Worm (Caenorhabditis elegans) whole organism, L1 larva: ENCODE measurements around the gene C14C6.3.

Experiments
- C04F5.9 ChIP-seq: sonication (generic microtip); optimal IDR thresholded peaks from 2 replicates; lab custom pipeline; 2016; ENCODE audit warnings: missing genetic modification characterization, missing compliant biosample characterization
- C16A3.4 ChIP-seq: fragments of 150-350 bp; optimal IDR thresholded peaks from 2 replicates; lab custom pipeline; 2014; ENCODE audit warnings: missing biosample characterization, missing genetic modification characterization
- aha-1 ChIP-seq: fragments of 150-350 bp; optimal IDR thresholded peaks from 2 replicates; lab custom pipeline; 2014; ENCODE audit warnings: missing biosample characterization, missing genetic modification characterization
- blmp-1 ChIP-seq: fragments of 150-350 bp; optimal IDR thresholded peaks from 2 replicates; lab custom pipeline; 2014; ENCODE audit warnings: missing biosample characterization, missing genetic modification characterization
- ceh-8 ChIP-seq: fragments of 200-800 bp; sonication (Bioruptor generic); optimal IDR thresholded peaks from 2 replicates; lab custom pipeline; 2018; ENCODE audit warnings: mild to moderate bottlenecking, missing genetic modification characterization, moderate library complexity, missing compliant biosample characterization
- ceh-90 ChIP-seq: sonication (generic microtip); optimal IDR thresholded peaks from 2 replicates; lab custom pipeline; 2016; ENCODE audit warnings: missing genetic modification characterization, missing compliant biosample characterization
- efl-1 ChIP-seq, 4 experiments: fragments of 150-350 bp; optimal IDR thresholded peaks in 3 of 4; peaks in 1 of 4; 1 replicate in 1 of 4; 2 replicates in 3 of 4; lab custom pipeline; 2014; ENCODE audit warnings: missing biosample characterization in 2 of 4, missing genetic modification characterization in 2 of 4, missing genetic modification reagents in 2 of 4
- egl-27 ChIP-seq, 2 experiments: fragments of 150-350 bp in 1 of 2; sonication (generic microtip); optimal IDR thresholded peaks; 3 replicates each; lab custom pipeline; 2017 to 2018; ENCODE audit warnings: missing biosample characterization in 2 of 2, missing genetic modification characterization in 2 of 2, missing genetic modification reagents in 2 of 2
- fkh-10 ChIP-seq: sonication (generic microtip); optimal IDR thresholded peaks from 2 replicates; lab custom pipeline; 2017; ENCODE audit warnings: missing biosample characterization, missing genetic modification reagents, missing genetic modification characterization
- fkh-4 ChIP-seq: sonication (generic microtip); optimal IDR thresholded peaks from 2 replicates; lab custom pipeline; 2016; ENCODE audit warnings: missing compliant biosample characterization, missing genetic modification characterization, borderline replicate concordance
- fkh-8 ChIP-seq: sonication (generic microtip); optimal IDR thresholded peaks from 2 replicates; lab custom pipeline; 2016; ENCODE audit warnings: mild to moderate bottlenecking, missing genetic modification characterization, missing compliant biosample characterization
- hlh-17 ChIP-seq: fragments of 200-800 bp; sonication (Bioruptor generic); optimal IDR thresholded peaks from 2 replicates; lab custom pipeline; 2018; ENCODE audit warnings: missing genetic modification characterization, mild to moderate bottlenecking, missing compliant biosample characterization, moderate library complexity, borderline replicate concordance
- irx-1 ChIP-seq: sonication (generic microtip); optimal IDR thresholded peaks from 2 replicates; lab custom pipeline; 2016; ENCODE audit warnings: missing genetic modification characterization, missing compliant biosample characterization
- jun-1 ChIP-seq: fragments of 150-350 bp; optimal IDR thresholded peaks from 2 replicates; lab custom pipeline; 2014; ENCODE audit warnings: missing biosample characterization, missing genetic modification reagents, missing genetic modification characterization
- lin-13 ChIP-seq: fragments of 150-350 bp; optimal IDR thresholded peaks from 2 replicates; lab custom pipeline; 2014; ENCODE audit warnings: missing biosample characterization, missing genetic modification reagents, missing genetic modification characterization
- lin-15B ChIP-seq: fragments of 150-350 bp; sonication (generic microtip); optimal IDR thresholded peaks from 3 replicates; lab custom pipeline; 2014; ENCODE audit warnings: missing biosample characterization, missing genetic modification characterization
- lin-39 ChIP-seq: fragments of 150-350 bp; optimal IDR thresholded peaks from 2 replicates; lab custom pipeline; 2014; ENCODE audit warnings: missing biosample characterization, missing genetic modification reagents, missing genetic modification characterization
- mef-2 ChIP-seq: fragments of 150-350 bp; optimal IDR thresholded peaks from 2 replicates; lab custom pipeline; 2014; ENCODE audit warnings: missing biosample characterization, missing genetic modification characterization
- nhr-11 ChIP-seq: fragments of 150-350 bp; optimal IDR thresholded peaks from 2 replicates; lab custom pipeline; 2014; ENCODE audit warnings: missing biosample characterization, missing genetic modification characterization
- nhr-19 ChIP-seq: fragments of 200-800 bp; sonication (Bioruptor generic); conservative IDR thresholded peaks from 2 replicates; pipeline ENCODE4 v1.3.6; 2022; ENCODE audit warnings: missing genetic modification characterization, missing compliant biosample characterization
- nhr-47 ChIP-seq: sonication (generic microtip); optimal IDR thresholded peaks from 2 replicates; lab custom pipeline; 2016; ENCODE audit warnings: mild to moderate bottlenecking, missing genetic modification characterization, moderate library complexity, missing compliant biosample characterization
- nhr-84 ChIP-seq: sonication (generic microtip); optimal IDR thresholded peaks from 2 replicates; lab custom pipeline; 2017; ENCODE audit warnings: missing biosample characterization, missing genetic modification characterization
- nhr-85 ChIP-seq: sonication (generic microtip); peaks from one replicate; lab custom pipeline; 2016; ENCODE audit warnings: missing genetic modification characterization, inconsistent platforms, missing compliant biosample characterization
- pag-3 ChIP-seq: sonication (generic microtip); optimal IDR thresholded peaks from 2 replicates; lab custom pipeline; 2017; ENCODE audit warnings: missing genetic modification characterization, mild to moderate bottlenecking, missing compliant biosample characterization, antibody characterized with exemption, borderline replicate concordance; ENCODE audit not compliant: insufficient read depth
- pax-3 ChIP-seq: fragments of 200-800 bp; sonication (Bioruptor generic); optimal IDR thresholded peaks from 2 replicates; lab custom pipeline; 2018; ENCODE audit warnings: mild to moderate bottlenecking, missing genetic modification characterization, moderate library complexity, missing compliant biosample characterization
- rnt-1 ChIP-seq: sonication (generic microtip); optimal IDR thresholded peaks from 2 replicates; lab custom pipeline; 2016; ENCODE audit warnings: mild to moderate bottlenecking, missing genetic modification characterization, moderate library complexity, missing compliant biosample characterization
- sptf-1 ChIP-seq: fragments of 150-350 bp; optimal IDR thresholded peaks from 2 replicates; lab custom pipeline; 2014; ENCODE audit warnings: missing biosample characterization, missing genetic modification characterization
- sup-37 ChIP-seq: fragments of 200-800 bp; sonication (Bioruptor generic); optimal IDR thresholded peaks from 2 replicates; lab custom pipeline; 2018; ENCODE audit warnings: mild to moderate bottlenecking, missing genetic modification characterization, missing compliant biosample characterization
- swsn-7 ChIP-seq: sonication (generic microtip); optimal IDR thresholded peaks from 2 replicates; lab custom pipeline; 2016; ENCODE audit warnings: missing genetic modification characterization, missing compliant biosample characterization
- tbx-2 ChIP-seq: sonication (generic microtip); optimal IDR thresholded peaks from 2 replicates; lab custom pipeline; 2016; ENCODE audit warnings: missing genetic modification characterization, missing compliant biosample characterization
- unc-62 ChIP-seq: fragments of 150-350 bp; optimal IDR thresholded peaks from 2 replicates; lab custom pipeline; 2014; ENCODE audit warnings: missing biosample characterization, missing genetic modification reagents, missing genetic modification characterization
- unc-86 ChIP-seq: sonication (generic microtip); optimal IDR thresholded peaks from 2 replicates; lab custom pipeline; 2016; ENCODE audit warnings: missing genetic modification characterization, missing compliant biosample characterization
- vab-15 ChIP-seq: sonication (generic microtip); optimal IDR thresholded peaks from 2 replicates; lab custom pipeline; 2017; ENCODE audit warnings: missing genotype, mild to moderate bottlenecking, missing genetic modification characterization, missing compliant biosample characterization
- zip-4 ChIP-seq: fragments of 200-800 bp; sonication (Bioruptor generic); optimal IDR thresholded peaks from 2 replicates; lab custom pipeline; 2018; ENCODE audit warnings: mild to moderate bottlenecking, missing genetic modification characterization, moderate library complexity, missing compliant biosample characterization
- ztf-11 ChIP-seq, 2 experiments: sonication (generic microtip); optimal IDR thresholded peaks; 2 replicates each; lab custom pipeline; 2016 to 2017; ENCODE audit warnings: missing genetic modification characterization in 2 of 2, missing biosample characterization in 1 of 2, missing compliant biosample characterization in 1 of 2

C14C6.3 gene

ce11 chrV:576070-576469, 32.8 kb downstream of the C14C6.3 start, which contains the start of gene K06H6.5:
Gene K06H6.5, plus strand, starts transcription at chrV:576370.
- TF ChIP-seq mef-2 (tag; lab: Kevin White, UChicago) = no peak
- TF ChIP-seq jun-1 (tag; lab: Kevin White, UChicago) = no peak

- no peak for TF ChIP-seq nhr-85 (tag; lab: Kevin White, UChicago)
- TF ChIP-seq nhr-19 = no peak
- no peak for TF ChIP-seq sup-37 (GFP tag; lab: Kevin White, UChicago)
- no peak for TF ChIP-seq nhr-47 (tag; lab: Kevin White, UChicago)
- no peak for TF ChIP-seq nhr-84 (tag; lab: Kevin White, UChicago)
- TF ChIP-seq fkh-8 (tag; lab: Kevin White, UChicago) = no peak
- no peak for TF ChIP-seq nhr-11 (tag; lab: Kevin White, UChicago)
- TF ChIP-seq efl-1 (optimal IDR thresholded peaks at IDR 0.05; lab: Kevin White, UChicago) = no peak
- no peak for TF ChIP-seq efl-1 (GFP tag; optimal IDR thresholded peaks at IDR 0.05 in 1 of 2; lab: Kevin White, UChicago)
- TF ChIP-seq unc-86 (tag; lab: Kevin White, UChicago) = no peak
- no peak for TF ChIP-seq lin-15B (tag; lab: Kevin White, UChicago)
- no peak for TF ChIP-seq hlh-17 (GFP tag; lab: Kevin White, UChicago)
- no peak for TF ChIP-seq swsn-7
- TF ChIP-seq vab-15 = no peak
- no peak for TF ChIP-seq sptf-1 (tag; lab: Kevin White, UChicago)
- no peak for TF ChIP-seq lin-13 (GFP tag; lab: Kevin White, UChicago)
- TF ChIP-seq ceh-8 (GFP tag; lab: Kevin White, UChicago) = no peak
- no peak for TF ChIP-seq irx-1 (tag; lab: Kevin White, UChicago)
- TF ChIP-seq rnt-1 (tag; lab: Kevin White, UChicago) = no peak
- no peak for TF ChIP-seq unc-62 (GFP tag; lab: Kevin White, UChicago)
These were observed 33.6 kb downstream of the C14C6.3 start for ce11 chrV:576918-577317.

ce11 chrV:578977-579376, 35.7 kb downstream of the C14C6.3 start, which contains the start of gene K06H6.4:
Gene K06H6.4, plus strand, starts transcription at chrV:579277.
- no peak for TF ChIP-seq ceh-90 (tag; lab: Kevin White, UChicago)
- peak; percentile 29 for TF ChIP-seq blmp-1 (tag; lab: Kevin White, UChicago)
- TF ChIP-seq zip-4 (GFP tag; lab: Kevin White, UChicago) = no peak
- TF ChIP-seq fkh-4 = no peak

ce11 chrV:581616-582015, 38.3 kb downstream of the C14C6.3 start, which contains the start of gene nstp-7:
Gene nstp-7, plus strand, starts transcription at chrV:581916.
- TF ChIP-seq egl-27 (tag; optimal IDR thresholded peaks at IDR 0.05; lab: Kevin White, UChicago) (no peak), lin-39 (tag; lab: Kevin White, UChicago) (no peak), nhr-84 (tag; lab: Kevin White, UChicago) (no peak), fkh-10 (GFP tag; lab: Kevin White, UChicago) (no peak), C04F5.9 (no peak), aha-1 (tag; lab: Kevin White, UChicago) (no peak), tbx-2 (tag; lab: Kevin White, UChicago) (no peak), ztf-11 (tag; optimal IDR thresholded peaks at IDR 0.05; lab: Kevin White, UChicago) (no peak), C16A3.4 (tag; lab: Kevin White, UChicago) (no peak), unc-86 (tag; lab: Kevin White, UChicago) (no peak), lin-15B (tag; lab: Kevin White, UChicago) (no peak), pag-3 (tag; lab: Kevin White, UChicago) (no peak), efl-1 (optimal IDR thresholded peaks at IDR 0.05; lab: Kevin White, UChicago) (no peak), efl-1 (GFP tag; optimal IDR thresholded peaks at IDR 0.05 in 1 of 2; lab: Kevin White, UChicago) (no peak), pax-3 (tag; lab: Kevin White, UChicago) (no peak), nhr-47 (tag; lab: Kevin White, UChicago) (no peak)
